Worm (Caenorhabditis elegans): Measurements from ENCODE around the gene F57G4.11.

- no peak for TF ChIP-seq lin-13 (tag; optimal IDR thresholded peaks at IDR 0.05)
- TF ChIP-seq ces-1 (GFP tag; optimal IDR thresholded peaks at IDR 0.05) = no peak
- TF ChIP-seq nhr-237 (tag; optimal IDR thresholded peaks at IDR 0.05) = no peak
- TF ChIP-seq nhr-28 (tag; optimal IDR thresholded peaks at IDR 0.05) = no peak
- TF ChIP-seq blmp-1 (tag; optimal IDR thresholded peaks at IDR 0.05) = no peak
- no peak for TF ChIP-seq lin-32 (GFP tag; optimal IDR thresholded peaks at IDR 0.05)
- no peak for TF ChIP-seq snpc-4 (tag; optimal IDR thresholded peaks at IDR 0.05)
- no peak for TF ChIP-seq ceh-39 (tag; optimal IDR thresholded peaks at IDR 0.05)
- no peak for TF ChIP-seq ztf-11 (tag; optimal IDR thresholded peaks at IDR 0.05)
- TF ChIP-seq lsy-2 (tag; optimal IDR thresholded peaks at IDR 0.05) = no peak
- TF ChIP-seq elt-1 (tag; optimal IDR thresholded peaks at IDR 0.05; ENCODE audit: borderline replicate concordance, insufficient read depth) = no peak
- TF ChIP-seq elt-3 (tag; optimal IDR thresholded peaks at IDR 0.05) = no peak
- no peak for TF ChIP-seq pha-4 (tag; optimal IDR thresholded peaks at IDR 0.05)
Measured at ce11 chrV:17655205-17655604, 30.2 kb downstream of the F57G4.11 start.
